Fruit fly (Drosophila melanogaster) whole organism, embryonic: ENCODE data around the gene CG42820.
A peak's percentile ranks its signal among the peaks of the same experiment; 100 is the strongest.

Experiments used
- Ada2b ChIP-seq: fragments of 200-800 bp; sonication (Bioruptor generic); IDR thresholded peaks from 2 replicates; pipeline ENCODE4 v1.3.6; 2022; ENCODE audit warnings: missing biosample characterization, missing genetic modification characterization
- Blimp-1 ChIP-seq: fragments of 200-800 bp; sonication (Bioruptor generic); optimal IDR thresholded peaks from 3 replicates; lab custom pipeline; 2018; ENCODE audit warnings: missing biosample characterization, missing genetic modification characterization, mild to moderate bottlenecking, moderate library complexity, missing genetic modification reagents
- CG10267 ChIP-seq: fragments of 200-800 bp; sonication (Bioruptor generic); optimal IDR thresholded peaks from 2 replicates; lab custom pipeline; 2018; ENCODE audit warnings: missing biosample characterization, mild to moderate bottlenecking, missing genetic modification characterization, moderate library complexity
- CG10462 ChIP-seq: fragments of 200-800 bp; sonication (Bioruptor generic); optimal IDR thresholded peaks from 2 replicates; lab custom pipeline; 2016; ENCODE audit warnings: missing biosample characterization, missing genetic modification characterization
- CG11456 ChIP-seq: fragments of 200-800 bp; sonication (Bioruptor generic); IDR thresholded peaks from 3 replicates; pipeline ENCODE4 v1.3.6; 2022; ENCODE audit warnings: missing biosample characterization, missing genetic modification characterization
- CG13123 ChIP-seq: fragments of 200-800 bp; sonication (Bioruptor generic); optimal IDR thresholded peaks from 2 replicates; lab custom pipeline; 2016; ENCODE audit warnings: missing biosample characterization, missing genetic modification characterization
- CG13894 ChIP-seq: fragments of 200-800 bp; sonication (Bioruptor generic); optimal IDR thresholded peaks from 3 replicates; lab custom pipeline; 2018; ENCODE audit warnings: missing biosample characterization, mild to moderate bottlenecking, missing genetic modification characterization, moderate library complexity
- CG15011 ChIP-seq: fragments of 200-800 bp; sonication (Bioruptor generic); optimal IDR thresholded peaks from 3 replicates; lab custom pipeline; 2018; ENCODE audit warnings: missing biosample characterization, mild to moderate bottlenecking, missing genetic modification characterization
- CG15479 ChIP-seq: fragments of 200-800 bp; sonication (Bioruptor generic); optimal IDR thresholded peaks from 3 replicates; lab custom pipeline; 2019; ENCODE audit warnings: missing biosample characterization, mild to moderate bottlenecking, missing genetic modification characterization, moderate library complexity
- CG1832 ChIP-seq: fragments of 200-800 bp; sonication (Bioruptor generic); optimal IDR thresholded peaks from 2 replicates; lab custom pipeline; 2017; ENCODE audit warnings: missing biosample characterization, mild to moderate bottlenecking, missing genetic modification characterization, inconsistent platforms
- CG2129 ChIP-seq: fragments of 200-800 bp; sonication (Bioruptor generic); IDR thresholded peaks from 2 replicates; pipeline ENCODE4 v1.3.6; 2022; ENCODE audit warnings: missing biosample characterization, missing genetic modification characterization; ENCODE audit not compliant: partially characterized antibody
- CG2199 ChIP-seq: fragments of 200-800 bp; sonication (Bioruptor generic); IDR thresholded peaks from 3 replicates; pipeline ENCODE4 v1.3.6; 2022; ENCODE audit warnings: missing biosample characterization, missing genetic modification characterization
- CG34376 ChIP-seq: fragments of 200-800 bp; sonication (Bioruptor generic); optimal IDR thresholded peaks from 2 replicates; lab custom pipeline; 2018; ENCODE audit warnings: missing biosample characterization, mild to moderate bottlenecking, missing genetic modification characterization
- CG4328 ChIP-seq: fragments of 200-800 bp; sonication (Bioruptor generic); optimal IDR thresholded peaks from 3 replicates; lab custom pipeline; 2017; ENCODE audit warnings: missing biosample characterization, missing genetic modification reagents, missing genetic modification characterization
- CG4404 ChIP-seq: fragments of 200-800 bp; sonication (Bioruptor generic); IDR thresholded peaks from 2 replicates; pipeline ENCODE4 v1.3.6; 2022; ENCODE audit warnings: missing biosample characterization, missing genetic modification characterization
- CG4707 ChIP-seq: fragments of 200-800 bp; sonication (Bioruptor generic); optimal IDR thresholded peaks from 2 replicates; lab custom pipeline; 2018; ENCODE audit warnings: missing biosample characterization, mild to moderate bottlenecking, missing genetic modification characterization, moderate library complexity
- CG6765 ChIP-seq: fragments of 200-800 bp; sonication (Bioruptor generic); optimal IDR thresholded peaks from 3 replicates; lab custom pipeline; 2017; ENCODE audit warnings: missing biosample characterization, mild to moderate bottlenecking, missing genetic modification characterization
- CG9437 ChIP-seq: fragments of 200-800 bp; sonication (Bioruptor generic); optimal IDR thresholded peaks from 2 replicates; lab custom pipeline; 2018; ENCODE audit warnings: missing biosample characterization, mild to moderate bottlenecking, missing genetic modification characterization
- CG9876 ChIP-seq: fragments of 200-800 bp; sonication (Bioruptor generic); optimal IDR thresholded peaks from 2 replicates; lab custom pipeline; 2016; ENCODE audit warnings: missing biosample characterization, missing genetic modification characterization
- Deaf1 ChIP-seq: fragments of 200-800 bp; optimal IDR thresholded peaks from 3 replicates; lab custom pipeline; 2019; ENCODE audit warnings: missing biosample characterization, mild to moderate bottlenecking, missing genetic modification characterization, moderate library complexity
- HmgD ChIP-seq: fragments of 200-800 bp; sonication (Bioruptor generic); optimal IDR thresholded peaks from 3 replicates; lab custom pipeline; 2016; ENCODE audit warnings: missing biosample characterization, missing genetic modification characterization
- Hmr ChIP-seq: fragments of 200-800 bp; sonication (Bioruptor generic); optimal IDR thresholded peaks from 3 replicates; lab custom pipeline; 2017; ENCODE audit warnings: mild to moderate bottlenecking, missing biosample characterization, missing genetic modification reagents, missing genetic modification characterization
- Mad ChIP-seq: fragments of 200-800 bp; sonication (Bioruptor generic); optimal IDR thresholded peaks from 2 replicates; lab custom pipeline; 2016; ENCODE audit warnings: missing biosample characterization, missing genetic modification characterization
- Med ChIP-seq: fragments of 200-800 bp; sonication (Bioruptor generic); peaks from one replicate; lab custom pipeline; 2016; ENCODE audit warnings: missing biosample characterization, missing genetic modification characterization, mild to moderate bottlenecking, inconsistent platforms, moderate library complexity
- NFAT ChIP-seq: fragments of 200-800 bp; sonication (Bioruptor generic); IDR thresholded peaks from 2 replicates; pipeline ENCODE4 v1.3.6; 2022; ENCODE audit warnings: missing biosample characterization, missing genetic modification characterization
- PHDP ChIP-seq: fragments of 200-800 bp; sonication (Bioruptor generic); optimal IDR thresholded peaks from 3 replicates; lab custom pipeline; 2018; ENCODE audit warnings: missing biosample characterization, mild to moderate bottlenecking, missing genetic modification characterization, moderate library complexity
- Rfx ChIP-seq: fragments of 200-800 bp; sonication (Bioruptor generic); IDR thresholded peaks from 2 replicates; pipeline ENCODE4 v1.3.6; 2022; ENCODE audit warnings: missing biosample characterization, missing genetic modification characterization
- TFAM ChIP-seq: fragments of 200-800 bp; sonication (Bioruptor generic); optimal IDR thresholded peaks from 2 replicates; lab custom pipeline; 2017; ENCODE audit warnings: missing biosample characterization, missing genetic modification characterization, inconsistent platforms
- Trl ChIP-seq, 3 experiments: fragments of >200 bp in 2 of 3; fragments of 200-800 bp in 1 of 3; sonication (Bioruptor generic) in 1 of 3; optimal IDR thresholded peaks; 2 replicates in 1 of 3; 3 replicates in 2 of 3; lab custom pipeline; 2016 to 2017; ENCODE audit warnings: missing biosample characterization in 1 of 3, missing genetic modification characterization in 1 of 3
- ato ChIP-seq: fragments of 200-800 bp; sonication (Bioruptor generic); IDR thresholded peaks from 2 replicates; pipeline ENCODE4 v1.3.6; 2022; ENCODE audit warnings: missing biosample characterization, missing genetic modification characterization; ENCODE audit not compliant: partially characterized antibody
- chinmo ChIP-seq: fragments of 200-800 bp; sonication (Bioruptor generic); IDR thresholded peaks from 4 replicates; pipeline ENCODE4 v1.3.6; 2022; ENCODE audit warnings: missing biosample characterization, missing genetic modification characterization; ENCODE audit not compliant: partially characterized antibody
- ewg ChIP-seq: fragments of 200-800 bp; sonication (Bioruptor generic); optimal IDR thresholded peaks from 3 replicates; lab custom pipeline; 2017; ENCODE audit warnings: mild to moderate bottlenecking, missing biosample characterization, missing genetic modification reagents, missing genetic modification characterization
- gsb-n ChIP-seq: fragments of 200-800 bp; sonication (Bioruptor generic); optimal IDR thresholded peaks from 3 replicates; lab custom pipeline; 2018; ENCODE audit warnings: missing biosample characterization, mild to moderate bottlenecking, missing genetic modification characterization
- nerfin-1 ChIP-seq: fragments of 200-800 bp; sonication (Bioruptor generic); optimal IDR thresholded peaks from 3 replicates; lab custom pipeline; 2019; ENCODE audit warnings: missing biosample characterization, mild to moderate bottlenecking, missing genetic modification characterization, moderate library complexity
- pros ChIP-seq: fragments of 200-800 bp; sonication (Bioruptor generic); optimal IDR thresholded peaks from 3 replicates; lab custom pipeline; 2019; ENCODE audit warnings: missing biosample characterization, mild to moderate bottlenecking, missing genetic modification characterization, moderate library complexity
- psq ChIP-seq: fragments of 200-800 bp; sonication (Bioruptor generic); optimal IDR thresholded peaks from 2 replicates; lab custom pipeline; 2017; ENCODE audit warnings: missing biosample characterization, missing genetic modification characterization
- sens ChIP-seq: fragments of 200-800 bp; sonication (Bioruptor generic); peaks from one replicate; lab custom pipeline; 2016; ENCODE audit warnings: missing biosample characterization, missing genetic modification characterization
- seq ChIP-seq: fragments of 200-800 bp; sonication (Bioruptor generic); IDR thresholded peaks from 2 replicates; pipeline ENCODE4 v1.3.6; 2022; ENCODE audit warnings: missing biosample characterization, missing genetic modification characterization
- sim ChIP-seq: fragments of 200-800 bp; sonication (Bioruptor generic); IDR thresholded peaks from 2 replicates; pipeline ENCODE4 v1.3.6; 2022; ENCODE audit warnings: missing biosample characterization, missing genetic modification characterization
- trem ChIP-seq: fragments of 200-800 bp; optimal IDR thresholded peaks from 3 replicates; lab custom pipeline; 2019; ENCODE audit warnings: missing biosample characterization, mild to moderate bottlenecking, missing genetic modification characterization, moderate library complexity
- tup ChIP-seq: fragments of 200-800 bp; sonication (Bioruptor generic); optimal IDR thresholded peaks from 2 replicates; lab custom pipeline; 2016; ENCODE audit warnings: missing biosample characterization, mild to moderate bottlenecking, missing genetic modification characterization, moderate library complexity
- z ChIP-seq: fragments of 200-800 bp; sonication (Bioruptor generic); IDR thresholded peaks from 3 replicates; pipeline ENCODE4 v1.3.6; 2022; ENCODE audit warnings: missing biosample characterization, missing genetic modification characterization
- zen2 ChIP-seq: fragments of 200-800 bp; sonication (Bioruptor generic); IDR thresholded peaks from 3 replicates; pipeline ENCODE4 v1.3.6; 2022; ENCODE audit warnings: missing biosample characterization, missing genetic modification characterization; ENCODE audit not compliant: partially characterized antibody

Gene CG42820

DNA sequence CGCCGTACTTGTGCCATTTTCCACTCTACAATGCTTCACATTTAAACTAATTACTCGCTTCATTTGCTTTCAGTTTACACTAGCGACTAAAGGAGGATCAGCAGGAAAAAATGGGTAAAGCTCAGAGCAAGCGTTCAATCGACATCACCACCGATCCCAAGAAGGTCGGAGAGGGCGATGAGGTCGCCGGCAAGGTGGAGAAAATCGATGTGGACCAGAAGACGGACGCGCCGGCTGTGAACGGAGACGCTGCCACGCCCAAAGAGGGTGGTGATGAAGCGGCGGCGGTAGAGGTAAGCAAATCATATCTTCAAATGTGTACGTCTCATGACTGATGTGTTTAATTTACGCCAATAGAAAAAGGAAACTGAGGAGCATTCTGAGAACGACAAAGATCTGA lies 34.6 kb upstream of the CG42820 start:
- no peak for TF ChIP-seq CG15479
- peak; percentile 63 for TF ChIP-seq Med (GFP tag; lab: Kevin White, UChicago)

DNA sequence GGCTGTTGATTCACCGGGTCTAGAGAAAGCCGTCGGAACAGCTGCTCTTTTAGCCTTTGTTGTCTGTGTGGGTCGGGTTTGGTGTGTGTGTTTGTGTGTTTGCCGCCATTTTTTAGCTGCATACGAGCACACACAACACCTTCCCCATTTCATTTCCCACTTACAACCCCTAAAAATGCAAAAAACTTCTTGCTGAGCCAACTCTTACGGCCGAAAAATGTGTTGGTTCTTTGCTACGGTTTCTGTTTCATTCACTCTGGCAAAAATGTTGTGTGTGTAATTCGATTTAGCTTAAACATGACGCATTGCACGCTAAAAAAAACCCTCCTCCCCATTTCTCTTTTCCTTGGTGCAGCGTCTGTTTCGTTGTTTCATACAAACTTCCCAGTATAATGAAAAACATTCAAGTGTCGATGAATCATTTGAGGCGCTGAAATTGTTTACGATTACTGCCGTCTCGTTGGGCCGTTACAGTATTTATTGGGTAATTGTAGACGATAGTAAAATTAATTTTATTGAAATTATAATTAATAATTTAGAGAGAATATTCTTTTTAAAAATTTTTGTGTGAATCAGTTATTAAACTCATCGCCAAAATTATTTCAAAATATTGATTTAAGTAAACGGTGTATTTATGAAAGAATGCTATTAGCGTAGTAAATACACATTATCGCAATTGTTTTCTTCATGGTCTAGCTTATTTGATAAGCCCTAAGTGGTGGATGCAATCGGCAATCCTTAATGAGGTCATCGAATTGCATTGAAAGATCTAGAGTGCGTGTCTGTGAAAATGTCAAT lies 34.0 kb upstream of the CG42820 start:
- TF ChIP-seq CG15011, result no peak
- no peak for TF ChIP-seq CG4328 (GFP tag; lab: Kevin White, UChicago)
- no peak for TF ChIP-seq Blimp-1 (GFP tag; lab: Kevin White, UChicago)
- no peak for TF ChIP-seq CG4707
- TF ChIP-seq CG10267 (tag; lab: Kevin White, UChicago), result no peak
- TF ChIP-seq CG11456 (GFP tag; lab: Robert Waterston, UW), result 0 out of 3 replicates have a peak, but pooled peaks have one; percentile 21
- no peak for TF ChIP-seq Ada2b (GFP tag; lab: Robert Waterston, UW)
- no peak for TF ChIP-seq ato (GFP tag; lab: Robert Waterston, UW)
- TF ChIP-seq CG6765 (GFP tag; lab: Kevin White, UChicago), result no peak
- no peak for TF ChIP-seq CG10462 (GFP tag; lab: Kevin White, UChicago)
- TF ChIP-seq pros (GFP tag; lab: Kevin White, UChicago), result peak; percentile 60
- 0 out of 3 replicates have a peak, but pooled peaks have one; percentile 39 for TF ChIP-seq CG2199
- TF ChIP-seq CG9437, result no peak
- TF ChIP-seq TFAM (GFP tag; lab: Kevin White, UChicago), result no peak
- TF ChIP-seq CG2129 (GFP tag; lab: Robert Waterston, UW), result no peak

dm6 chr2L:8425212-8425611 lies 33.0 kb upstream of the CG42820 start:
- TF ChIP-seq Mad (GFP tag; lab: Kevin White, UChicago) (no peak), sens (GFP tag; lab: Kevin White, UChicago) (peak; percentile 12), Med (GFP tag; lab: Kevin White, UChicago) (peak; percentile 31), Trl (optimal IDR thresholded peaks at IDR 0.05; lab: Kevin White, UChicago) (peak in 1 of 2 experiments; percentile 15), Trl (GFP tag; optimal IDR thresholded peaks at IDR 0.05; lab: Kevin White, UChicago) (no peak), PHDP (no peak)

- TF ChIP-seq Trl (optimal IDR thresholded peaks at IDR 0.05; lab: Kevin White, UChicago) (peak; percentile 71 to 73), Trl (GFP tag; optimal IDR thresholded peaks at IDR 0.05; lab: Kevin White, UChicago) (no peak), CG34376 (GFP tag; lab: Kevin White, UChicago) (no peak), NFAT (GFP tag; lab: Robert Waterston, UW) (0 out of 2 replicates have a peak, but pooled peaks have one; percentile 3), chinmo (GFP tag; lab: Robert Waterston, UW) (0 out of 4 replicates have a peak, but pooled peaks have one; percentile 13), psq (peak; percentile 6), gsb-n (tag; lab: Kevin White, UChicago) (no peak), seq (GFP tag; lab: Robert Waterston, UW) (peak; percentile 14; the same call in 1 of the 2 replicates), CG13123 (GFP tag; lab: Kevin White, UChicago) (no peak), HmgD (GFP tag; lab: Kevin White, UChicago) (no peak), nerfin-1 (peak; percentile 55), Deaf1 (tag; lab: Kevin White, UChicago) (peak; percentile 45), zen2 (GFP tag; lab: Robert Waterston, UW) (peak; percentile 11; the same call in 1 of the 3 replicates), Rfx (GFP tag; lab: Robert Waterston, UW) (peak; percentile 76), tup (GFP tag; lab: Kevin White, UChicago) (no peak), CG13894 (tag; lab: Kevin White, UChicago) (peak; percentile 87), z (peak; percentile 44; the same call in 1 of the 3 replicates), CG1832 (GFP tag; lab: Kevin White, UChicago) (peak; percentile 27), sim (GFP tag; lab: Robert Waterston, UW) (no peak), CG4404 (GFP tag; lab: Robert Waterston, UW) (no peak), trem (peak; percentile 16), ewg (GFP tag; lab: Kevin White, UChicago) (peak; percentile 78), CG9876 (GFP tag; lab: Kevin White, UChicago) (no peak), Hmr (no peak)
Observed at dm6 chr2L:8424662-8425208, 32.5 kb upstream of the CG42820 start.
